Worm (Caenorhabditis elegans): Measurements from ENCODE around the gene acp-5.

- TF ChIP-seq T22C8.4 (GFP tag; IDR thresholded peaks at IDR 0.05) (no peak), ztf-23 (GFP tag; IDR thresholded peaks at IDR 0.05) (no peak), klf-2 (GFP tag; conservative IDR thresholded peaks at IDR 0.05) (no peak), tab-1 (GFP tag; IDR thresholded peaks at IDR 0.05) (no peak), cog-1 (tag; optimal IDR thresholded peaks at IDR 0.05) (no peak), med-1 (GFP tag; optimal IDR thresholded peaks at IDR 0.05; ENCODE audit: insufficient read depth) (no peak)
Measured at ce11 chrX:5848703-5849102, 19.5 kb downstream of the acp-5 start, which contains the start of gene atat-2.
